Worm (Caenorhabditis elegans) whole organism, L4 larva: ENCODE measurements around the gene brd-1.

Experiments
- D1046.2 ChIP-seq: fragments of 200-800 bp; sonication (Bioruptor generic); IDR thresholded peaks from 2 replicates; pipeline ENCODE4 v1.3.6; 2022; ENCODE audit warnings: missing genetic modification characterization, missing compliant biosample characterization
- T20F7.1 ChIP-seq: fragments of 200-800 bp; sonication (Bioruptor generic); optimal IDR thresholded peaks from 2 replicates; lab custom pipeline; 2018; ENCODE audit warnings: mild to moderate bottlenecking, missing genetic modification characterization, missing compliant biosample characterization
- T26A8.4 ChIP-seq: fragments of 200-800 bp; sonication (Bioruptor generic); IDR thresholded peaks from 2 replicates; pipeline ENCODE4 v1.3.6; 2022; ENCODE audit warnings: missing genetic modification characterization, missing compliant biosample characterization
- aly-2 ChIP-seq: sonication (generic microtip); optimal IDR thresholded peaks from 2 replicates; lab custom pipeline; 2018; ENCODE audit warnings: missing biosample characterization, missing genetic modification characterization
- ceh-62 ChIP-seq: sonication (generic microtip); optimal IDR thresholded peaks from 2 replicates; lab custom pipeline; 2017; ENCODE audit warnings: missing biosample characterization, missing genetic modification characterization
- ctbp-1 ChIP-seq: fragments of 200-800 bp; sonication (Bioruptor generic); IDR thresholded peaks from 2 replicates; pipeline ENCODE4 v1.3.6; 2022; ENCODE audit warnings: missing genetic modification reagents, missing genetic modification characterization, missing compliant biosample characterization
- fos-1 ChIP-seq: fragments of 150-350 bp; optimal IDR thresholded peaks from 2 replicates; lab custom pipeline; 2014; ENCODE audit warnings: missing biosample characterization, missing genetic modification characterization
- gei-8 ChIP-seq: fragments of 200-800 bp; sonication (Bioruptor generic); optimal IDR thresholded peaks from 2 replicates; lab custom pipeline; 2018; ENCODE audit warnings: mild to moderate bottlenecking, missing genetic modification characterization, missing compliant biosample characterization
- mep-1 ChIP-seq: fragments of 150-350 bp; sonication (generic microtip); optimal IDR thresholded peaks from 3 replicates; lab custom pipeline; 2014; ENCODE audit warnings: missing biosample characterization, missing genetic modification characterization
- tag-97 ChIP-seq: fragments of 200-800 bp; sonication (Bioruptor generic); IDR thresholded peaks from 2 replicates; pipeline ENCODE4 v1.3.6; 2022; ENCODE audit warnings: missing genetic modification characterization, missing compliant biosample characterization
- zag-1 ChIP-seq: fragments of 150-350 bp; optimal IDR thresholded peaks from 2 replicates; lab custom pipeline; 2014; ENCODE audit warnings: missing biosample characterization, missing genetic modification characterization
- zfp-2 ChIP-seq: sonication (generic microtip); optimal IDR thresholded peaks from 2 replicates; lab custom pipeline; 2016; ENCODE audit warnings: mild to moderate bottlenecking, missing genetic modification characterization, missing compliant biosample characterization
- zip-2 ChIP-seq: fragments of 150-350 bp; optimal IDR thresholded peaks from 2 replicates; lab custom pipeline; 2014; ENCODE audit warnings: missing biosample characterization, missing genetic modification characterization

DNA sequence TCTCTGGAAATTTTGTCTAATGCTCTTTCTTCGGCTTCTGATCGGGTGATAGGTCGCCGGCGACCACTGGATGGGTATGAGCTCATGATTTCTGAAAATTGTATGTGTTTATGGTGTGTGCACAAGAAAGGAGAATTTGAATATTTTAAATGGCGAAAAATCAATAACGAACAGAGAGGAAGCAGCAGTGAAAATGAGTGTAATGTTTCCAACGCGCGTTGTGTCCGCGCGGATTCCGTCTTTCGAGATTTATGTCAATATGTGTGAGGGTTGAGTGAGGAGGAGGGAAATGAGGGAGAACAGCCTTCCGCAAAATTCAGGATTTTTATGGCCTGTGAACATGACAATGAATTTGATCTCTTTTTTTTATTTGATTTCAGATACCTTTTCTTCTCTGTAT, 39.4 kb upstream of the brd-1 start, which contains the start of gene flap-1:
- TF ChIP-seq D1046.2 = no peak
- no peak for TF ChIP-seq T20F7.1 (GFP tag; lab: Kevin White, UChicago)
- TF ChIP-seq gei-8 (GFP tag; lab: Kevin White, UChicago) = no peak
- no peak for TF ChIP-seq aly-2 (tag; lab: Kevin White, UChicago)
- TF ChIP-seq zag-1 (tag; lab: Kevin White, UChicago) = no peak
- no peak for TF ChIP-seq fos-1 (tag; lab: Kevin White, UChicago)
- no peak for TF ChIP-seq ctbp-1 (GFP tag; lab: Robert Waterston, UW)
- no peak for TF ChIP-seq ceh-62 (tag; lab: Kevin White, UChicago)
- TF ChIP-seq T26A8.4 = no peak
- TF ChIP-seq tag-97 = no peak
- no peak for TF ChIP-seq zip-2 (tag; lab: Kevin White, UChicago)
- TF ChIP-seq zfp-2 (tag; lab: Kevin White, UChicago) = no peak
- TF ChIP-seq mep-1 (tag; lab: Kevin White, UChicago) = no peak
